Comparison of ENCODE assay signal across 1 fruit fly cellular context in genomic region chr3L:8912332-8912731, dm6.
TF ChIP-seq lines count a peak whose summit lies in the region.

Tsp66E (plus strand) TSS chr3L:8912499.
mfr (minus strand) TSS chr3L:8912671.

TF ChIP-seq in whole organism, embryonic, 481 proteins besides CTCF, POLR2A, EP300 and RAD21 (continued from another document and continues in another):
- TF ChIP-seq CG18476 (GFP tag; optimal IDR thresholded peaks at IDR 0.05; lab: Kevin White, UChicago), result no peak
- TF ChIP-seq CG4617 (GFP tag; optimal IDR thresholded peaks at IDR 0.05; lab: Kevin White, UChicago; ENCODE audit: borderline replicate concordance), result no peak
- no peak for TF ChIP-seq kay (GFP tag; optimal IDR thresholded peaks at IDR 0.05; lab: Kevin White, UChicago)
- no peak for TF ChIP-seq CG8290 (GFP tag; optimal IDR thresholded peaks at IDR 0.05; lab: Kevin White, UChicago)
- TF ChIP-seq CG8290 (tag; optimal IDR thresholded peaks at IDR 0.05; lab: Kevin White, UChicago), result no peak
- no peak for TF ChIP-seq cad (GFP tag; optimal IDR thresholded peaks at IDR 0.05; lab: Kevin White, UChicago)
- peak; percentile 26; the same call in 1 of the 2 replicates for TF ChIP-seq slbo (GFP tag; IDR thresholded peaks at IDR 0.05; lab: Robert Waterston, UW)
- no peak for TF ChIP-seq CG30431 (GFP tag; optimal IDR thresholded peaks at IDR 0.05; lab: Kevin White, UChicago)
- TF ChIP-seq NC2β (GFP tag; optimal IDR thresholded peaks at IDR 0.05; lab: Kevin White, UChicago), result no peak
- no peak for TF ChIP-seq Scr (GFP tag; IDR thresholded peaks at IDR 0.05; lab: Robert Waterston, UW; ENCODE audit: partially characterized antibody)
- no peak; the same call in 1 of the 2 replicates for TF ChIP-seq HLH3B (GFP tag; IDR thresholded peaks at IDR 0.05; lab: Robert Waterston, UW)
- TF ChIP-seq CG1024 (GFP tag; IDR thresholded peaks at IDR 0.05; lab: Robert Waterston, UW), result 0 out of 2 replicates have a peak, but pooled peaks have one; percentile 24
- no peak for TF ChIP-seq pum (GFP tag; optimal IDR thresholded peaks at IDR 0.05; lab: Kevin White, UChicago)
- no peak for TF ChIP-seq corto (GFP tag; optimal IDR thresholded peaks at IDR 0.05; lab: Kevin White, UChicago)
- no peak for TF ChIP-seq gcm (GFP tag; optimal IDR thresholded peaks at IDR 0.05; lab: Kevin White, UChicago)
- no peak for TF ChIP-seq maf-S (GFP tag; optimal IDR thresholded peaks at IDR 0.05; lab: Kevin White, UChicago)
- TF ChIP-seq CG17612 (GFP tag; IDR thresholded peaks at IDR 0.05; lab: Robert Waterston, UW), result no peak
- TF ChIP-seq slou (GFP tag; optimal IDR thresholded peaks at IDR 0.05; lab: Kevin White, UChicago), result no peak
- no peak for TF ChIP-seq btn (GFP tag; optimal IDR thresholded peaks at IDR 0.05; lab: Kevin White, UChicago)
- TF ChIP-seq cato (GFP tag; optimal IDR thresholded peaks at IDR 0.05; lab: Kevin White, UChicago; ENCODE audit: borderline replicate concordance), result no peak
- peak; percentile 46 for TF ChIP-seq CG18599 (GFP tag; optimal IDR thresholded peaks at IDR 0.05; lab: Kevin White, UChicago)
- TF ChIP-seq CrebB (tag; optimal IDR thresholded peaks at IDR 0.05; lab: Kevin White, UChicago), result peak; percentile 5
- no peak for TF ChIP-seq CG14441 (GFP tag; IDR thresholded peaks at IDR 0.05; lab: Robert Waterston, UW)
- TF ChIP-seq Atf-2 (GFP tag; optimal IDR thresholded peaks at IDR 0.05; lab: Kevin White, UChicago), result no peak
- no peak for TF ChIP-seq CG33557 (GFP tag; optimal IDR thresholded peaks at IDR 0.05; lab: Kevin White, UChicago)
- TF ChIP-seq Bteb2 (GFP tag; optimal IDR thresholded peaks at IDR 0.05; lab: Kevin White, UChicago), result no peak
- TF ChIP-seq B-H1 (GFP tag; IDR thresholded peaks at IDR 0.05; lab: Robert Waterston, UW), result no peak
- TF ChIP-seq CG7928 (GFP tag; optimal IDR thresholded peaks at IDR 0.05; lab: Kevin White, UChicago), result no peak
- no peak for TF ChIP-seq wor (GFP tag; IDR thresholded peaks at IDR 0.05; lab: Robert Waterston, UW)
- TF ChIP-seq Mes4 (GFP tag; optimal IDR thresholded peaks at IDR 0.05; lab: Kevin White, UChicago), result no peak
- TF ChIP-seq CG17912 (GFP tag; optimal IDR thresholded peaks at IDR 0.05; lab: Kevin White, UChicago), result no peak
- no peak for TF ChIP-seq kni (GFP tag; optimal IDR thresholded peaks at IDR 0.05; lab: Kevin White, UChicago)
- TF ChIP-seq CG1603 (tag; optimal IDR thresholded peaks at IDR 0.05; lab: Kevin White, UChicago), result no peak
- TF ChIP-seq Blimp-1 (GFP tag; optimal IDR thresholded peaks at IDR 0.05; lab: Kevin White, UChicago), result no peak
- TF ChIP-seq MTF-1 (GFP tag; optimal IDR thresholded peaks at IDR 0.05; lab: Kevin White, UChicago; ENCODE audit: borderline replicate concordance), result no peak
- TF ChIP-seq CkIIα-i1 (GFP tag; IDR thresholded peaks at IDR 0.05; lab: Robert Waterston, UW), result no peak
- no peak for TF ChIP-seq ems (GFP tag; optimal IDR thresholded peaks at IDR 0.05; lab: Kevin White, UChicago)
- TF ChIP-seq Xrp1 (GFP tag; IDR thresholded peaks at IDR 0.05; lab: Robert Waterston, UW), result no peak
- peak; percentile 47; the same call in 1 of the 2 replicates for TF ChIP-seq stc (GFP tag; IDR thresholded peaks at IDR 0.05; lab: Robert Waterston, UW)
- TF ChIP-seq CG43689 (GFP tag; IDR thresholded peaks at IDR 0.05; lab: Robert Waterston, UW), result no peak
- TF ChIP-seq CG13775 (GFP tag; optimal IDR thresholded peaks at IDR 0.05; lab: Kevin White, UChicago), result no peak
- TF ChIP-seq inv (GFP tag; IDR thresholded peaks at IDR 0.05; lab: Robert Waterston, UW; ENCODE audit: partially characterized antibody), result no peak; the same call in 1 of the 2 replicates
- no peak for TF ChIP-seq Hr39 (optimal IDR thresholded peaks at IDR 0.05; lab: Kevin White, UChicago)
- TF ChIP-seq ham (GFP tag; IDR thresholded peaks at IDR 0.05; lab: Robert Waterston, UW), result no peak
- no peak for TF ChIP-seq ato (GFP tag; IDR thresholded peaks at IDR 0.05; lab: Robert Waterston, UW; ENCODE audit: partially characterized antibody)
- TF ChIP-seq Nf-YC (tag; optimal IDR thresholded peaks at IDR 0.05; lab: Kevin White, UChicago), result peak; percentile 79
- TF ChIP-seq croc (GFP tag; conservative IDR thresholded peaks at IDR 0.05; lab: Robert Waterston, UW), result no peak
- no peak for TF ChIP-seq CG10267 (tag; optimal IDR thresholded peaks at IDR 0.05; lab: Kevin White, UChicago)
- TF ChIP-seq CG1602 (GFP tag; optimal IDR thresholded peaks at IDR 0.05; lab: Kevin White, UChicago), result no peak
- TF ChIP-seq HmgD (GFP tag; optimal IDR thresholded peaks at IDR 0.05; lab: Kevin White, UChicago), result no peak
- no peak for TF ChIP-seq Spps (tag; optimal IDR thresholded peaks at IDR 0.05; lab: Kevin White, UChicago)
- TF ChIP-seq tll (GFP tag; optimal IDR thresholded peaks at IDR 0.05; lab: Kevin White, UChicago), result no peak
- no peak for TF ChIP-seq sna (GFP tag; IDR thresholded peaks at IDR 0.05; lab: Robert Waterston, UW; ENCODE audit: partially characterized antibody)
- TF ChIP-seq CG11695 (GFP tag; IDR thresholded peaks at IDR 0.05; lab: Robert Waterston, UW), result no peak
- TF ChIP-seq otp (GFP tag; IDR thresholded peaks at IDR 0.05; lab: Robert Waterston, UW), result no peak
- TF ChIP-seq br (optimal IDR thresholded peaks at IDR 0.05; lab: Kevin White, UChicago), result no peak
- TF ChIP-seq fu2 (GFP tag; optimal IDR thresholded peaks at IDR 0.05; lab: Kevin White, UChicago), result no peak
- no peak for TF ChIP-seq Sry-δ (GFP tag; optimal IDR thresholded peaks at IDR 0.05; lab: Kevin White, UChicago)
- TF ChIP-seq CG2129 (GFP tag; IDR thresholded peaks at IDR 0.05; lab: Robert Waterston, UW; ENCODE audit: partially characterized antibody), result no peak
- peak; percentile 91 for TF ChIP-seq Deaf1 (tag; optimal IDR thresholded peaks at IDR 0.05; lab: Kevin White, UChicago)
- TF ChIP-seq CG8478 (optimal IDR thresholded peaks at IDR 0.05; lab: Kevin White, UChicago), result no peak
- 0 out of 2 replicates have a peak, but pooled peaks have one; percentile 38 for TF ChIP-seq CG14014 (GFP tag; IDR thresholded peaks at IDR 0.05; lab: Robert Waterston, UW)
- TF ChIP-seq pita (GFP tag; optimal IDR thresholded peaks at IDR 0.05; lab: Kevin White, UChicago), result no peak
- TF ChIP-seq az2 (GFP tag; optimal IDR thresholded peaks at IDR 0.05; lab: Kevin White, UChicago), result no peak
- no peak for TF ChIP-seq CG3065 (GFP tag; optimal IDR thresholded peaks at IDR 0.05; lab: Kevin White, UChicago)
- TF ChIP-seq gem (tag; optimal IDR thresholded peaks at IDR 0.05; lab: Kevin White, UChicago), result no peak
- TF ChIP-seq pros (GFP tag; optimal IDR thresholded peaks at IDR 0.05; lab: Kevin White, UChicago), result no peak
- no peak for TF ChIP-seq CG34224 (GFP tag; IDR thresholded peaks at IDR 0.05; lab: Robert Waterston, UW; ENCODE audit: partially characterized antibody)
- TF ChIP-seq row (GFP tag; IDR thresholded peaks at IDR 0.05; lab: Robert Waterston, UW), result no peak; the same call in 2 of the 3 replicates
- no peak for TF ChIP-seq CG4424 (GFP tag; optimal IDR thresholded peaks at IDR 0.05; lab: Kevin White, UChicago)
- TF ChIP-seq Hsf (GFP tag; optimal IDR thresholded peaks at IDR 0.05; lab: Kevin White, UChicago), result no peak
- no peak for TF ChIP-seq ro (GFP tag; IDR thresholded peaks at IDR 0.05; lab: Robert Waterston, UW)
- peak; percentile 31; the same call in 1 of the 2 replicates for TF ChIP-seq Rfx (GFP tag; IDR thresholded peaks at IDR 0.05; lab: Robert Waterston, UW)
- 0 out of 4 replicates have a peak, but pooled peaks have one; percentile 1 for TF ChIP-seq Gug (GFP tag; IDR thresholded peaks at IDR 0.05; lab: Robert Waterston, UW)
- no peak for TF ChIP-seq Sry-β (GFP tag; optimal IDR thresholded peaks at IDR 0.05; lab: Kevin White, UChicago)
- TF ChIP-seq pho (GFP tag; optimal IDR thresholded peaks at IDR 0.05; lab: Kevin White, UChicago), result no peak
- TF ChIP-seq Atf6 (GFP tag; IDR thresholded peaks at IDR 0.05; lab: Robert Waterston, UW), result 0 out of 2 replicates have a peak, but pooled peaks have one; percentile 25
- TF ChIP-seq CG12219 (GFP tag; optimal IDR thresholded peaks at IDR 0.05; lab: Kevin White, UChicago), result no peak
- TF ChIP-seq sd (tag; optimal IDR thresholded peaks at IDR 0.05; lab: Kevin White, UChicago), result no peak
- TF ChIP-seq p53 (GFP tag; optimal IDR thresholded peaks at IDR 0.05; lab: Kevin White, UChicago), result no peak
- no peak for TF ChIP-seq Mad (GFP tag; optimal IDR thresholded peaks at IDR 0.05; lab: Kevin White, UChicago)
- TF ChIP-seq CG10543 (GFP tag; optimal IDR thresholded peaks at IDR 0.05; lab: Kevin White, UChicago), result peak; percentile 64
- no peak for TF ChIP-seq Lim3 (GFP tag; IDR thresholded peaks at IDR 0.05; lab: Robert Waterston, UW)
- TF ChIP-seq pnt (GFP tag; optimal IDR thresholded peaks at IDR 0.05; lab: Kevin White, UChicago), result no peak
- no peak for TF ChIP-seq fd96Cb (tag; optimal IDR thresholded peaks at IDR 0.05; lab: Kevin White, UChicago)
- TF ChIP-seq ap (GFP tag; IDR thresholded peaks at IDR 0.05; lab: Robert Waterston, UW), result no peak
- peak; percentile 93 for TF ChIP-seq Med (GFP tag; lab: Kevin White, UChicago)
- TF ChIP-seq CG3726 (GFP tag; IDR thresholded peaks at IDR 0.05; lab: Robert Waterston, UW), result no peak
- no peak; the same call in 2 of the 3 replicates for TF ChIP-seq knrl (GFP tag; IDR thresholded peaks at IDR 0.05; lab: Robert Waterston, UW; ENCODE audit: partially characterized antibody)
- no peak for TF ChIP-seq dysf (GFP tag; IDR thresholded peaks at IDR 0.05; lab: Robert Waterston, UW)
- TF ChIP-seq CG2120 (GFP tag; optimal IDR thresholded peaks at IDR 0.05; lab: Kevin White, UChicago), result no peak
- TF ChIP-seq CG32532 (GFP tag; IDR thresholded peaks at IDR 0.05; lab: Robert Waterston, UW), result peak; percentile 42; the same call in 1 of the 2 replicates
- TF ChIP-seq cg (GFP tag; optimal IDR thresholded peaks at IDR 0.05; lab: Kevin White, UChicago), result peak; percentile 27
- no peak for TF ChIP-seq CG15269 (tag; optimal IDR thresholded peaks at IDR 0.05; lab: Kevin White, UChicago)
- no peak for TF ChIP-seq Fer3 (tag; optimal IDR thresholded peaks at IDR 0.05; lab: Kevin White, UChicago)
- no peak for TF ChIP-seq CG2875 (GFP tag; optimal IDR thresholded peaks at IDR 0.05; lab: Kevin White, UChicago)
- TF ChIP-seq Dek (tag; optimal IDR thresholded peaks at IDR 0.05; lab: Kevin White, UChicago), result no peak
- no peak for TF ChIP-seq CG10209 (GFP tag; optimal IDR thresholded peaks at IDR 0.05; lab: Kevin White, UChicago)
- TF ChIP-seq Doc3 (GFP tag; IDR thresholded peaks at IDR 0.05; lab: Robert Waterston, UW; ENCODE audit: partially characterized antibody), result no peak
- no peak for TF ChIP-seq h (optimal IDR thresholded peaks at IDR 0.05; lab: Kevin White, UChicago)
- TF ChIP-seq CG13894 (tag; optimal IDR thresholded peaks at IDR 0.05; lab: Kevin White, UChicago), result peak; percentile 62
- TF ChIP-seq ind (GFP tag; optimal IDR thresholded peaks at IDR 0.05; lab: Kevin White, UChicago), result no peak
- TF ChIP-seq bsh (GFP tag; optimal IDR thresholded peaks at IDR 0.05; lab: Kevin White, UChicago), result no peak
- no peak for TF ChIP-seq insv (GFP tag; optimal IDR thresholded peaks at IDR 0.05; lab: Kevin White, UChicago)
- TF ChIP-seq dmrt11E (tag; optimal IDR thresholded peaks at IDR 0.05; lab: Kevin White, UChicago), result no peak
- TF ChIP-seq seq (GFP tag; IDR thresholded peaks at IDR 0.05; lab: Robert Waterston, UW), result peak; percentile 38; the same call in 1 of the 2 replicates
- no peak for TF ChIP-seq lov (optimal IDR thresholded peaks at IDR 0.05; lab: Kevin White, UChicago)
- TF ChIP-seq lov (GFP tag; IDR thresholded peaks at IDR 0.05; lab: Robert Waterston, UW), result peak; percentile 72; the same call in 1 of the 3 replicates
- no peak for TF ChIP-seq CG3407 (GFP tag; optimal IDR thresholded peaks at IDR 0.05; lab: Kevin White, UChicago)
- no peak for TF ChIP-seq abd-A (tag; optimal IDR thresholded peaks at IDR 0.05; lab: Kevin White, UChicago)
- TF ChIP-seq Ets97D (GFP tag; optimal IDR thresholded peaks at IDR 0.05; lab: Kevin White, UChicago), result no peak
- TF ChIP-seq kah (GFP tag; optimal IDR thresholded peaks at IDR 0.05; lab: Kevin White, UChicago), result no peak
- no peak for TF ChIP-seq pan (optimal IDR thresholded peaks at IDR 0.05; lab: Kevin White, UChicago)
- peak in 1 of 2 experiments; percentile 31 for TF ChIP-seq pan (GFP tag; optimal IDR thresholded peaks at IDR 0.05 in 1 of 2, IDR thresholded peaks at IDR 0.05 in 1 of 2)
- no peak for TF ChIP-seq CG4820 (GFP tag; optimal IDR thresholded peaks at IDR 0.05; lab: Kevin White, UChicago)
- TF ChIP-seq shn (GFP tag; optimal IDR thresholded peaks at IDR 0.05; lab: Kevin White, UChicago), result no peak
- TF ChIP-seq CG2678 (tag; optimal IDR thresholded peaks at IDR 0.05; lab: Kevin White, UChicago), result no peak
- no peak for TF ChIP-seq nmo (GFP tag; optimal IDR thresholded peaks at IDR 0.05; lab: Kevin White, UChicago)
- no peak for TF ChIP-seq Sox102F (GFP tag; optimal IDR thresholded peaks at IDR 0.05; lab: Kevin White, UChicago)
- peak; percentile 10 for TF ChIP-seq lilli (GFP tag; optimal IDR thresholded peaks at IDR 0.05; lab: Kevin White, UChicago)
- 0 out of 3 replicates have a peak, but pooled peaks have one; percentile 36 for TF ChIP-seq sr (GFP tag; IDR thresholded peaks at IDR 0.05; lab: Robert Waterston, UW)
- TF ChIP-seq Dref (GFP tag; IDR thresholded peaks at IDR 0.05; lab: Robert Waterston, UW), result no peak
- no peak for TF ChIP-seq Usf (GFP tag; optimal IDR thresholded peaks at IDR 0.05; lab: Kevin White, UChicago)
- TF ChIP-seq CG8281 (tag; optimal IDR thresholded peaks at IDR 0.05; lab: Kevin White, UChicago), result no peak
- TF ChIP-seq gt (GFP tag; IDR thresholded peaks at IDR 0.05; lab: Robert Waterston, UW), result no peak
- no peak for TF ChIP-seq vfl (GFP tag; optimal IDR thresholded peaks at IDR 0.05; lab: Kevin White, UChicago)
- no peak for TF ChIP-seq ERR (GFP tag; optimal IDR thresholded peaks at IDR 0.05; lab: Kevin White, UChicago)
- no peak for TF ChIP-seq sens-2 (GFP tag; IDR thresholded peaks at IDR 0.05; lab: Robert Waterston, UW)
- TF ChIP-seq amos (GFP tag; IDR thresholded peaks at IDR 0.05; lab: Robert Waterston, UW; ENCODE audit: partially characterized antibody), result peak; percentile 11; the same call in 1 of the 2 replicates
- TF ChIP-seq CG17328 (GFP tag; IDR thresholded peaks at IDR 0.05; lab: Robert Waterston, UW), result peak; percentile 8; the same call in 1 of the 2 replicates
- no peak for TF ChIP-seq ac (GFP tag; optimal IDR thresholded peaks at IDR 0.05; lab: Kevin White, UChicago)
- TF ChIP-seq CG3847 (GFP tag; IDR thresholded peaks at IDR 0.05; lab: Robert Waterston, UW), result no peak
- no peak for TF ChIP-seq zf30C (GFP tag; optimal IDR thresholded peaks at IDR 0.05; lab: Kevin White, UChicago)
- TF ChIP-seq Hmx (GFP tag; optimal IDR thresholded peaks at IDR 0.05; lab: Kevin White, UChicago), result no peak
